Fruit fly (Drosophila melanogaster): ENCODE results near the gene CG31021.

Gene CG31021

DNA sequence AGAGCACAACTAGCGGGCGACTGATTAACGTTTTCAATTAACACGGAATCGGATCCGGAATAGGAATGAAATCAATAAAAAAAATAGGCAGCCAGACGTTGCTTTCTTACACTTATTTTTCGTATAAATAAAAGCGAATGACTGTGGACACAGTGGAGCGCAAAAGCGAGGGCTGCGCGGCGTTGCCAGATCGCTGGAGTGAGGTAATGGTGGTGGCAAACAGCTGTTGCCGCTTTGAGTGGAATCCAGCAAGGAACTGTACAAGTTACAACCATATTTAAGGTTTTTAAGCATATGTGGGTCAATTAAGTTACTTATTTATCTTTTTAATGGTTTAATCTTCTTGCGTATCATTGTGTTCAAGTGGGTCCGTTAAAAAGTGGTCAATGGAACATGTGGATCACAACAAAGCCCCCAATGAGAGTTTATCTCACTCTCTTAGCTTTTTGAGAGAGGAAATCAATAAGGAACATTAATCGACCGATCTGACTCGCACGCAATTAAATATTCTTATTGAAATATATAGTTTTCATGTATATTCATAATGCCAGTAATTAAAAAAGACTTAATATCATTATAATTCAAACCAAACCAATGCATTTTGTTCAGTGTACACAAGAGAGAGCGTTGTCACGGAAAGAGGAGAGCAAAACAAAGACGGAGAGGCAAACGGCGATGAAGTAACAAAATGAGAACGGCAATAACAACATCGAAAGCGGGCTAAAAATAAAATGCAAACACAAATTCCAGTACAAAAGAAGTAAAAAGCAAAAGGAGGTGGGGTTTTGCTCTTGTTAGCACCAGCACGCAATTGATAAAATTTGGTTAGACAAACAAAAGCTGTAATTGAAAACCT is 1.6 kb upstream of the CG31021 start:
- TF ChIP-seq CG6854 (GFP tag; optimal IDR thresholded peaks at IDR 0.05): peak; percentile 24
- TF ChIP-seq CG1621 (tag; optimal IDR thresholded peaks at IDR 0.05): peak; percentile 81
- TF ChIP-seq CG31627 (GFP tag; optimal IDR thresholded peaks at IDR 0.05): peak; percentile 90
- peak; percentile 99 for TF ChIP-seq Eip78C (GFP tag)
- peak; percentile 74 to 89 for TF ChIP-seq salr (GFP tag; optimal IDR thresholded peaks at IDR 0.05)
- peak; percentile 91 for TF ChIP-seq OdsH (GFP tag; optimal IDR thresholded peaks at IDR 0.05)
- TF ChIP-seq CG8632 (GFP tag; optimal IDR thresholded peaks at IDR 0.05): peak; percentile 92
- peak; percentile 66 for TF ChIP-seq dac (GFP tag; optimal IDR thresholded peaks at IDR 0.05)
- TF ChIP-seq CG7368 (GFP tag; optimal IDR thresholded peaks at IDR 0.05): peak; percentile 94
- peak; percentile 94 for TF ChIP-seq topi (GFP tag; optimal IDR thresholded peaks at IDR 0.05)
- TF ChIP-seq CG10669 (GFP tag; optimal IDR thresholded peaks at IDR 0.05): peak; percentile 84
- TF ChIP-seq CG11902 (GFP tag; optimal IDR thresholded peaks at IDR 0.05): peak; percentile 83
- peak; percentile 92 for TF ChIP-seq acj6 (GFP tag; optimal IDR thresholded peaks at IDR 0.05)
- TF ChIP-seq Blimp-1 (GFP tag; optimal IDR thresholded peaks at IDR 0.05): peak; percentile 64
- TF ChIP-seq CG6276 (GFP tag; optimal IDR thresholded peaks at IDR 0.05): peak; percentile 86
- peak; percentile 90 for TF ChIP-seq CG10631 (GFP tag; optimal IDR thresholded peaks at IDR 0.05)
- peak; percentile 52 for TF ChIP-seq fkh (GFP tag; optimal IDR thresholded peaks at IDR 0.05)
- peak; percentile 83 for TF ChIP-seq Ets21C (GFP tag; optimal IDR thresholded peaks at IDR 0.05)
- TF ChIP-seq CG6808 (GFP tag; optimal IDR thresholded peaks at IDR 0.05): peak; percentile 63
- peak; percentile 80 for TF ChIP-seq CG9139 (GFP tag; optimal IDR thresholded peaks at IDR 0.05)
- peak; percentile 82 for TF ChIP-seq Ets96B (tag; optimal IDR thresholded peaks at IDR 0.05)
- peak; percentile 93 for TF ChIP-seq pdm3 (GFP tag; optimal IDR thresholded peaks at IDR 0.05)
- peak; percentile 68 for TF ChIP-seq CG4318 (GFP tag; optimal IDR thresholded peaks at IDR 0.05)
- TF ChIP-seq cyc (GFP tag; optimal IDR thresholded peaks at IDR 0.05): peak; percentile 88
- peak; percentile 96 for TF ChIP-seq Sox102F (GFP tag; optimal IDR thresholded peaks at IDR 0.05)
- TF ChIP-seq vri (GFP tag; optimal IDR thresholded peaks at IDR 0.05): peak; percentile 98
- peak; percentile 97 for TF ChIP-seq CG15336 (GFP tag; IDR thresholded peaks at IDR 0.05)
- TF ChIP-seq spab (GFP tag; optimal IDR thresholded peaks at IDR 0.05): peak; percentile 65
- peak; percentile 90 for TF ChIP-seq CG32006 (GFP tag; optimal IDR thresholded peaks at IDR 0.05)
- peak; percentile 93 for TF ChIP-seq CG34406 (GFP tag; optimal IDR thresholded peaks at IDR 0.05)
- TF ChIP-seq lz (GFP tag; optimal IDR thresholded peaks at IDR 0.05): peak; percentile 93
- peak; percentile 96 for TF ChIP-seq esn (GFP tag; optimal IDR thresholded peaks at IDR 0.05)
- peak; percentile 93 for TF ChIP-seq CG3919 (GFP tag; optimal IDR thresholded peaks at IDR 0.05)
- TF ChIP-seq CG11762 (GFP tag; optimal IDR thresholded peaks at IDR 0.05; ENCODE audit: insufficient read depth): peak; percentile 77
- peak; percentile 87 for TF ChIP-seq CG16779 (tag; optimal IDR thresholded peaks at IDR 0.05)
- TF ChIP-seq Hr39 (GFP tag; optimal IDR thresholded peaks at IDR 0.05): peak; percentile 86
- TF ChIP-seq Eip75B (GFP tag; optimal IDR thresholded peaks at IDR 0.05): peak; percentile 95
- TF ChIP-seq Met (GFP tag; optimal IDR thresholded peaks at IDR 0.05): peak; percentile 93
- TF ChIP-seq fd85E (GFP tag; optimal IDR thresholded peaks at IDR 0.05): peak; percentile 68
- TF ChIP-seq eg (GFP tag; IDR thresholded peaks at IDR 0.05): peak; percentile 98
- peak; percentile 95 for TF ChIP-seq net (GFP tag; optimal IDR thresholded peaks at IDR 0.05)
- TF ChIP-seq CG6163 (GFP tag; IDR thresholded peaks at IDR 0.05): peak; percentile 98
- peak; percentile 76 for TF ChIP-seq CG8319 (GFP tag; optimal IDR thresholded peaks at IDR 0.05)
- peak; percentile 93 for TF ChIP-seq Smox (GFP tag; optimal IDR thresholded peaks at IDR 0.05)
- TF ChIP-seq Sox14 (GFP tag; optimal IDR thresholded peaks at IDR 0.05): peak; percentile 93
- TF ChIP-seq CG8119 (GFP tag; IDR thresholded peaks at IDR 0.05): peak; percentile 95
- peak; percentile 87 for TF ChIP-seq dsx (GFP tag; optimal IDR thresholded peaks at IDR 0.05; ENCODE audit: poor library complexity, severe bottlenecking)
- peak; percentile 96 for TF ChIP-seq svp (GFP tag)
- TF ChIP-seq fd59A (GFP tag; optimal IDR thresholded peaks at IDR 0.05): peak; percentile 74
- TF ChIP-seq achi (GFP tag; optimal IDR thresholded peaks at IDR 0.05): peak; percentile 90

Measured in whole organism, prepupa.